Worm (Caenorhabditis elegans) whole organism, L1 larva: ENCODE results near the gene tes-1.

Experiments
- C04F5.9 ChIP-seq: sonication (generic microtip); optimal IDR thresholded peaks from 2 replicates; lab custom pipeline; 2016; ENCODE audit warnings: missing genetic modification characterization, missing compliant biosample characterization
- F16B12.6 ChIP-seq: fragments of 150-350 bp; optimal IDR thresholded peaks from 2 replicates; lab custom pipeline; 2014; ENCODE audit warnings: missing biosample characterization, missing genetic modification characterization
- aha-1 ChIP-seq: fragments of 150-350 bp; optimal IDR thresholded peaks from 2 replicates; lab custom pipeline; 2014; ENCODE audit warnings: missing biosample characterization, missing genetic modification characterization
- aly-2 ChIP-seq: fragments of 150-350 bp; optimal IDR thresholded peaks from 2 replicates; lab custom pipeline; 2014; ENCODE audit warnings: missing biosample characterization, missing genetic modification characterization
- blmp-1 ChIP-seq: fragments of 150-350 bp; optimal IDR thresholded peaks from 2 replicates; lab custom pipeline; 2014; ENCODE audit warnings: missing biosample characterization, missing genetic modification characterization
- ceh-82 ChIP-seq, 3 experiments: fragments of 150-350 bp in 1 of 3; sonication (generic microtip) in 2 of 3; optimal IDR thresholded peaks; 2 replicates each; lab custom pipeline; 2014 to 2017; ENCODE audit warnings: missing biosample characterization in 3 of 3, missing genetic modification characterization in 3 of 3
- dpl-1 ChIP-seq, 3 experiments: fragments of 150-350 bp in 2 of 3; sonication (generic microtip) in 1 of 3; optimal IDR thresholded peaks; 2 replicates each; lab custom pipeline; 2014 to 2017; ENCODE audit warnings: missing biosample characterization in 3 of 3, missing genetic modification characterization in 3 of 3, missing genetic modification reagents in 3 of 3
- dsc-1 ChIP-seq: sonication (generic microtip); optimal IDR thresholded peaks from 2 replicates; lab custom pipeline; 2016; ENCODE audit warnings: mild to moderate bottlenecking, missing genetic modification characterization, missing compliant biosample characterization
- efl-1 ChIP-seq, 4 experiments: fragments of 150-350 bp; optimal IDR thresholded peaks in 3 of 4; peaks in 1 of 4; 1 replicate in 1 of 4; 2 replicates in 3 of 4; lab custom pipeline; 2014; ENCODE audit warnings: missing biosample characterization in 2 of 4, missing genetic modification characterization in 2 of 4, missing genetic modification reagents in 2 of 4
- egl-27 ChIP-seq, 2 experiments: fragments of 150-350 bp in 1 of 2; sonication (generic microtip); optimal IDR thresholded peaks; 3 replicates each; lab custom pipeline; 2017 to 2018; ENCODE audit warnings: missing biosample characterization in 2 of 2, missing genetic modification characterization in 2 of 2, missing genetic modification reagents in 2 of 2
- elt-3 ChIP-seq, 6 experiments: fragments of 150-350 bp in 1 of 6; sonication (generic microtip); optimal IDR thresholded peaks; 2 replicates each; lab custom pipeline; 2017 to 2018; ENCODE audit warnings: missing biosample characterization in 6 of 6, missing genetic modification characterization in 6 of 6, inconsistent platforms in 1 of 6
- fkh-10 ChIP-seq: sonication (generic microtip); optimal IDR thresholded peaks from 2 replicates; lab custom pipeline; 2017; ENCODE audit warnings: missing biosample characterization, missing genetic modification reagents, missing genetic modification characterization
- fos-1 ChIP-seq: fragments of 150-350 bp; optimal IDR thresholded peaks from 2 replicates; lab custom pipeline; 2014; ENCODE audit warnings: missing biosample characterization, missing genetic modification characterization
- hlh-17 ChIP-seq: fragments of 200-800 bp; sonication (Bioruptor generic); optimal IDR thresholded peaks from 2 replicates; lab custom pipeline; 2018; ENCODE audit warnings: missing genetic modification characterization, mild to moderate bottlenecking, missing compliant biosample characterization, moderate library complexity, borderline replicate concordance
- irx-1 ChIP-seq: sonication (generic microtip); optimal IDR thresholded peaks from 2 replicates; lab custom pipeline; 2016; ENCODE audit warnings: missing genetic modification characterization, missing compliant biosample characterization
- isw-1 ChIP-seq: fragments of 200-800 bp; sonication (Bioruptor generic); IDR thresholded peaks from 2 replicates; pipeline ENCODE4 v1.3.6; 2022; ENCODE audit warnings: missing genetic modification characterization, missing compliant biosample characterization
- lin-13 ChIP-seq: fragments of 150-350 bp; optimal IDR thresholded peaks from 2 replicates; lab custom pipeline; 2014; ENCODE audit warnings: missing biosample characterization, missing genetic modification reagents, missing genetic modification characterization
- lin-35 ChIP-seq, 2 experiments: fragments of 150-350 bp; optimal IDR thresholded peaks; 2 replicates each; lab custom pipeline; 2014; ENCODE audit warnings: missing biosample characterization in 2 of 2, missing genetic modification characterization in 2 of 2, missing genetic modification reagents in 2 of 2
- lir-3 ChIP-seq: sonication (generic microtip); optimal IDR thresholded peaks from 2 replicates; lab custom pipeline; 2016; ENCODE audit warnings: mild to moderate bottlenecking, missing genetic modification characterization, moderate library complexity, missing compliant biosample characterization; ENCODE audit not compliant: poor library complexity
- lsy-2 ChIP-seq, 2 experiments: fragments of 150-350 bp; optimal IDR thresholded peaks; 2 replicates each; lab custom pipeline; 2014; ENCODE audit warnings: missing biosample characterization in 2 of 2, missing genetic modification characterization in 2 of 2
- mab-9 ChIP-seq: fragments of 200-800 bp; sonication (Bioruptor generic); IDR thresholded peaks from 2 replicates; pipeline ENCODE4 v1.3.6; 2022; ENCODE audit warnings: missing genetic modification reagents, missing genetic modification characterization, missing compliant biosample characterization
- nhr-12 ChIP-seq: sonication (generic microtip); optimal IDR thresholded peaks from 2 replicates; lab custom pipeline; 2017; ENCODE audit warnings: missing biosample characterization, missing genetic modification characterization
- nhr-237 ChIP-seq: fragments of 150-350 bp; optimal IDR thresholded peaks from 2 replicates; lab custom pipeline; 2014; ENCODE audit warnings: missing biosample characterization, missing genetic modification characterization
- pag-3 ChIP-seq: sonication (generic microtip); optimal IDR thresholded peaks from 2 replicates; lab custom pipeline; 2017; ENCODE audit warnings: missing genetic modification characterization, mild to moderate bottlenecking, missing compliant biosample characterization, antibody characterized with exemption, borderline replicate concordance; ENCODE audit not compliant: insufficient read depth
- pax-3 ChIP-seq: fragments of 200-800 bp; sonication (Bioruptor generic); optimal IDR thresholded peaks from 2 replicates; lab custom pipeline; 2018; ENCODE audit warnings: mild to moderate bottlenecking, missing genetic modification characterization, moderate library complexity, missing compliant biosample characterization
- pqm-1 ChIP-seq: sonication (generic microtip); optimal IDR thresholded peaks from 3 replicates; lab custom pipeline; 2017; ENCODE audit warnings: missing biosample characterization, missing genetic modification characterization
- skn-1 ChIP-seq: fragments of 150-350 bp; optimal IDR thresholded peaks from 2 replicates; lab custom pipeline; 2014; ENCODE audit warnings: missing biosample characterization, missing genetic modification characterization
- snpc-4 ChIP-seq: fragments of 150-350 bp; optimal IDR thresholded peaks from 2 replicates; lab custom pipeline; 2014; ENCODE audit warnings: missing biosample characterization, missing genetic modification characterization
- sox-4 ChIP-seq: sonication (generic microtip); optimal IDR thresholded peaks from 2 replicates; lab custom pipeline; 2016; ENCODE audit warnings: missing genetic modification characterization, missing compliant biosample characterization
- sup-37 ChIP-seq: fragments of 200-800 bp; sonication (Bioruptor generic); optimal IDR thresholded peaks from 2 replicates; lab custom pipeline; 2018; ENCODE audit warnings: mild to moderate bottlenecking, missing genetic modification characterization, missing compliant biosample characterization
- swsn-7 ChIP-seq: sonication (generic microtip); optimal IDR thresholded peaks from 2 replicates; lab custom pipeline; 2016; ENCODE audit warnings: missing genetic modification characterization, missing compliant biosample characterization
- tbx-2 ChIP-seq: sonication (generic microtip); optimal IDR thresholded peaks from 2 replicates; lab custom pipeline; 2016; ENCODE audit warnings: missing genetic modification characterization, missing compliant biosample characterization
- tlp-1 ChIP-seq: fragments of 150-350 bp; optimal IDR thresholded peaks from 2 replicates; lab custom pipeline; 2014; ENCODE audit warnings: missing biosample characterization, missing genetic modification characterization
- unc-62 ChIP-seq: fragments of 150-350 bp; optimal IDR thresholded peaks from 2 replicates; lab custom pipeline; 2014; ENCODE audit warnings: missing biosample characterization, missing genetic modification reagents, missing genetic modification characterization
- unc-98 ChIP-seq: fragments of 200-800 bp; sonication (Bioruptor generic); IDR thresholded peaks from 2 replicates; pipeline ENCODE4 v1.3.6; 2022; ENCODE audit warnings: missing genetic modification characterization, missing compliant biosample characterization
- vab-15 ChIP-seq: sonication (generic microtip); optimal IDR thresholded peaks from 2 replicates; lab custom pipeline; 2017; ENCODE audit warnings: missing genotype, mild to moderate bottlenecking, missing genetic modification characterization, missing compliant biosample characterization
- xbp-1 ChIP-seq: sonication (generic microtip); optimal IDR thresholded peaks from 2 replicates; lab custom pipeline; 2016; ENCODE audit warnings: missing genetic modification characterization, missing compliant biosample characterization
- zag-1 ChIP-seq: fragments of 150-350 bp; optimal IDR thresholded peaks from 2 replicates; lab custom pipeline; 2014; ENCODE audit warnings: missing biosample characterization, missing genetic modification characterization
- ztf-4 ChIP-seq: fragments of 150-350 bp; optimal IDR thresholded peaks from 2 replicates; lab custom pipeline; 2014; ENCODE audit warnings: missing biosample characterization, missing genetic modification characterization

Gene tes-1

DNA sequence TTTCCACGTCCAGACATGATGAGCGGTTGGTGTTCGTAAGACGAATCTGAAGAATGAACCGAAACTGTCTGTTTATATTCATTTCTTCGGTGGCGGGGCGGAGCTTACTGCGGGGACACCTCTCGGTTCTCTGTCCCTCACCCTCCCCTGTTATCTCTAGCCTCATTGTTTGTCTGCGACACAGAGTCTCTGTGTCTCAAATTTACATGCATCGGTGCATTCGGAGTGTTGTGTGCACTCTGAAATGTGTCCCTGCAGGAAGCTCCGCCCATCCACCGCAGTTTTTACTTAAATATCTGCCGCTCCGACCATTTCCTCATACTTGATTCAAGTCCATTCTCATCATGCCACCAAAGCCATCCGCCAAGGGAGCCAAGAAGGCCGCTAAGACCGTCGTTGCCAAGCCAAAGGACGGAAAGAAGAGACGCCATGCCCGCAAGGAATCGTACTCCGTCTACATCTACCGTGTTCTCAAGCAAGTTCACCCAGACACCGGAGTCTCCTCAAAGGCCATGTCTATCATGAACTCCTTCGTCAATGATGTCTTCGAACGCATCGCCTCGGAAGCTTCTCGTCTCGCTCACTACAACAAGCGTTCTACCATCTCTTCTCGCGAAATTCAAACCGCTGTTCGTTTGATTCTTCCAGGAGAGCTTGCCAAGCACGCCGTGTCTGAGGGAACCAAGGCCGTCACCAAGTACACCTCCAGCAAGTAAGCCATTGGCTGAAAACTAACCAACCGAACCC lies 35.1 kb upstream of the tes-1 start, which contains the start of the genes his-61 and his-62 (continued):
- TF ChIP-seq pag-3 (no peak), elt-3 (tag; optimal IDR thresholded peaks at IDR 0.05; lab: Kevin White, UChicago) (no peak), fos-1 (tag; lab: Kevin White, UChicago) (no peak), nhr-237 (tag; lab: Kevin White, UChicago) (no peak), ceh-82 (tag; optimal IDR thresholded peaks at IDR 0.05; lab: Kevin White, UChicago) (peak in 2 of 3 experiments; percentile 23 to 42), sup-37 (GFP tag; lab: Kevin White, UChicago) (no peak), tbx-2 (tag; lab: Kevin White, UChicago) (peak; percentile 52), zag-1 (tag; lab: Kevin White, UChicago) (no peak), mab-9 (GFP tag; lab: Robert Waterston, UW) (no peak), unc-62 (GFP tag; lab: Kevin White, UChicago) (no peak), vab-15 (tag; lab: Kevin White, UChicago) (no peak), lsy-2 (tag; optimal IDR thresholded peaks at IDR 0.05; lab: Kevin White, UChicago) (peak in 1 of 2 experiments; percentile 50), aly-2 (tag; lab: Kevin White, UChicago) (no peak), blmp-1 (tag; lab: Kevin White, UChicago) (no peak), pqm-1 (tag; lab: Kevin White, UChicago) (no peak), lir-3 (tag; lab: Kevin White, UChicago) (no peak), tlp-1 (tag; lab: Kevin White, UChicago) (no peak), pax-3 (tag; lab: Kevin White, UChicago) (no peak), C04F5.9 (tag; lab: Kevin White, UChicago) (no peak), dpl-1 (GFP tag; optimal IDR thresholded peaks at IDR 0.05; lab: Kevin White, UChicago) (peak in 2 of 3 experiments; percentile 27 to 45), dsc-1 (no peak), egl-27 (tag; optimal IDR thresholded peaks at IDR 0.05; lab: Kevin White, UChicago) (no peak), unc-98 (GFP tag; lab: Robert Waterston, UW) (no peak), ztf-4 (tag; lab: Kevin White, UChicago) (peak; percentile 28), xbp-1 (tag; lab: Kevin White, UChicago) (peak; percentile 36), fkh-10 (GFP tag; lab: Kevin White, UChicago) (no peak), nhr-12 (tag; lab: Kevin White, UChicago) (no peak), hlh-17 (no peak), snpc-4 (tag; lab: Kevin White, UChicago) (peak; percentile 25), aha-1 (no peak), irx-1 (tag; lab: Kevin White, UChicago) (no peak), isw-1 (peak; percentile 38; the same call in 1 of the 2 replicates)

DNA sequence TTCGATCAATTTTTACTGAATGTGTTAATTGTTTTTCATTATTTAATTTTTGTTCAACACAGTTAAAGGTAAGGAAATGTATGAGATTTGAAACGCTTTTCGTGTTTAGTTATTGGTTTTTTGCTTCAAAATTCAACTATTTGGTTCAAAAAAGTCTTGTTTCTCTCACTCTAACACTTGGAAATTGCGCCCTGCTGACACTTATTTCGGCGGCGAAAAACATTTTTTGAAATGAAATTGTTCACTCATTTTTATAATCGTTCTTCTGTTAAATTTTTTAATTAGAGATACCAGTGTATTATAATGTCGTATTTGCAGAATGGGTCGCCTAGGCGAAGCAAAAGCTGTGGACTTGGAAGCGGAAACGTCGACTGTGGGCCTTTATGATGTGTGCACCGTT lies 26.9 kb upstream of the tes-1 start, which contains the start of gene rod-1:
TSS of gene rod-1 (plus strand) at position 319 of the 400 bp plus-strand sequence.
- peak in 1 of 2 experiments; percentile 69 for TF ChIP-seq lsy-2 (tag; optimal IDR thresholded peaks at IDR 0.05; lab: Kevin White, UChicago)
- no peak for TF ChIP-seq aha-1
- no peak for TF ChIP-seq unc-98 (GFP tag; lab: Robert Waterston, UW)
- peak; percentile 31 to 84 (median 73) for TF ChIP-seq dpl-1 (GFP tag; optimal IDR thresholded peaks at IDR 0.05; lab: Kevin White, UChicago)
- TF ChIP-seq skn-1 (tag; lab: Kevin White, UChicago): peak; percentile 3
- TF ChIP-seq F16B12.6 (tag; lab: Kevin White, UChicago): no peak
- TF ChIP-seq swsn-7 (tag; lab: Kevin White, UChicago): no peak
- no peak for TF ChIP-seq fkh-10 (GFP tag; lab: Kevin White, UChicago)
- no peak for TF ChIP-seq sox-4 (tag; lab: Kevin White, UChicago)
- TF ChIP-seq lin-13 (GFP tag; lab: Kevin White, UChicago): no peak
- peak; percentile 65 to 72 for TF ChIP-seq efl-1 (optimal IDR thresholded peaks at IDR 0.05; lab: Kevin White, UChicago)
- peak; percentile 79 to 97 for TF ChIP-seq efl-1 (GFP tag; optimal IDR thresholded peaks at IDR 0.05 in 1 of 2; lab: Kevin White, UChicago)
- peak; percentile 63 to 89 for TF ChIP-seq lin-35 (GFP tag; optimal IDR thresholded peaks at IDR 0.05; lab: Kevin White, UChicago)
- TF ChIP-seq, all 84 proteins: peak for 5
